Worm (Caenorhabditis elegans): Measurements from ENCODE around the gene immp-2.

ce11 chrIV:1011776-1012175, 6.1 kb upstream of the immp-2 start:
- TF ChIP-seq nfya-1 (tag; optimal IDR thresholded peaks at IDR 0.05; ENCODE audit: borderline replicate concordance, insufficient read depth), result no peak
- no peak for TF ChIP-seq pbrm-1 (GFP tag; IDR thresholded peaks at IDR 0.05)
- TF ChIP-seq unc-62 (GFP tag; optimal IDR thresholded peaks at IDR 0.05), result no peak
- TF ChIP-seq F49E8.2 (tag; optimal IDR thresholded peaks at IDR 0.05; ENCODE audit: insufficient read depth), result no peak
- no peak for TF ChIP-seq ama-1 (optimal IDR thresholded peaks at IDR 0.05)
- TF ChIP-seq ama-1 (GFP tag; optimal IDR thresholded peaks at IDR 0.05), result no peak
- no peak for TF ChIP-seq rec-8 (tag; optimal IDR thresholded peaks at IDR 0.05)
- no peak for TF ChIP-seq B0261.1 (tag; optimal IDR thresholded peaks at IDR 0.05)
- TF ChIP-seq nfya-2 (GFP tag; IDR thresholded peaks at IDR 0.05), result no peak
- no peak for TF ChIP-seq nfyb-1 (GFP tag; IDR thresholded peaks at IDR 0.05)
- TF ChIP-seq hmg-1.2 (GFP tag; IDR thresholded peaks at IDR 0.05), result no peak
